Worm (Caenorhabditis elegans) whole organism, late embryonic: ENCODE data around the gene nsph-1.1.

ENCODE experiments used
- F13H6.1 ChIP-seq: sonication (generic microtip); optimal IDR thresholded peaks from 2 replicates; lab custom pipeline; 2016; ENCODE audit warnings: missing genetic modification characterization, missing compliant biosample characterization
- K09A11.1 ChIP-seq: sonication (generic microtip); optimal IDR thresholded peaks from 2 replicates; lab custom pipeline; 2017; ENCODE audit warnings: antibody characterized with exemption, mild to moderate bottlenecking, missing genetic modification characterization, missing compliant biosample characterization; ENCODE audit not compliant: insufficient read depth
- ceh-9 ChIP-seq: sonication (generic microtip); optimal IDR thresholded peaks from 2 replicates; lab custom pipeline; 2016; ENCODE audit warnings: mild to moderate bottlenecking, missing genetic modification characterization, inconsistent platforms, missing compliant biosample characterization
- dve-1 ChIP-seq: sonication (generic microtip); optimal IDR thresholded peaks from 2 replicates; lab custom pipeline; 2017; ENCODE audit warnings: antibody characterized with exemption, mild to moderate bottlenecking, missing genetic modification characterization, missing compliant biosample characterization
- ets-4 ChIP-seq: sonication (generic microtip); optimal IDR thresholded peaks from 2 replicates; lab custom pipeline; 2016; ENCODE audit warnings: missing genetic modification characterization, missing compliant biosample characterization
- hlh-6 ChIP-seq: sonication (generic microtip); optimal IDR thresholded peaks from 2 replicates; lab custom pipeline; 2016; ENCODE audit warnings: missing genotype, missing genetic modification characterization, missing compliant biosample characterization
- lin-11 ChIP-seq: fragments of 200-800 bp; sonication (Bioruptor generic); optimal IDR thresholded peaks from 2 replicates; lab custom pipeline; 2018; ENCODE audit warnings: mild to moderate bottlenecking, missing genetic modification characterization, missing compliant biosample characterization
- nhr-11 ChIP-seq: fragments of 150-350 bp; optimal IDR thresholded peaks from 2 replicates; lab custom pipeline; 2014; ENCODE audit warnings: missing biosample characterization, missing genetic modification characterization
- pha-2 ChIP-seq: sonication (generic microtip); optimal IDR thresholded peaks from 2 replicates; lab custom pipeline; 2017; ENCODE audit warnings: mild to moderate bottlenecking, missing genetic modification characterization, missing compliant biosample characterization
- pha-4 ChIP-seq: fragments of 150-350 bp; optimal IDR thresholded peaks from 2 replicates; lab custom pipeline; 2018; ENCODE audit warnings: missing biosample characterization, missing genetic modification reagents, missing genetic modification characterization
- rnt-1 ChIP-seq: sonication (generic microtip); optimal IDR thresholded peaks from 2 replicates; lab custom pipeline; 2016; ENCODE audit warnings: missing genetic modification characterization, missing compliant biosample characterization
- tbx-7 ChIP-seq: sonication (generic microtip); optimal IDR thresholded peaks from 2 replicates; lab custom pipeline; 2016; ENCODE audit warnings: missing genotype, missing genetic modification characterization, missing compliant biosample characterization

DNA sequence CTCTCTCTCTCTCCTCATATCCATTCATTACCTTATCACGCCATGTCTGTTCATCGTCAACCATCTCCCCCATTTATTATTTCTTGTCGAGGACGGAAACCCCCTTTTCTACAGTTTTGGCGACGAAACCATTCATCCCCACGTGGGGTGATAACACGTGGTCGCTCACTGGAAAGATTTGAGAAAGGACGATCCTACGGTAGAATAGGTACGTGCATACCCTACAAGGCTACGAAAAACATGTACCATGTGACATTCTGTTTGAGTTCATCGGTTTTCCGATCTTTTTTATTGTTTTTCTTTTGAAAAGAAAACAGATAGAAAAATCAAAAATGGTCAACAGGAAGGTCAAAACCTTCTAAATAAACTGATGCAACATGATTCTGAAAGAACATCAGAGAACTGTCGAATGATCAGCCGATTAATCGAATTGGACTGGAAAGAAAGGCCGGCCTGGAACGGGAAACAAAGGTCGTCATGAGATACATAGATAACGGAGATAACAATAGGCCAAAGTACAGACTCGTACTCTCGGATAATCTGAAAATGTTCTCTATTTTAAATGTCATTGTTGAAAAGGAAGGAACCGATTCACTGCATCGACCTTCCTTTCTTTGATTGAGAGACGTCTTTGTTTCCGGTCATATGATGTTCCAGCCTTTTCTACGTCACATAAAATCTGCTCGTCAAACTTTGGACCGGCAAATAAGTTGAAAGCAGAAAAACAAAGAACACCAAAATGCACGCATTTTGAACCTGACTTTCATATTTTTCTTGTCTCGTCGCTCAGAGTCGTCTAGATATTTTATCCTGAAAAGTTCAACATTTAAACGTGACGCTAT lies 24.3 kb upstream of the nsph-1.1 start:
- TF ChIP-seq dve-1 (tag; lab: Kevin White, UChicago) (no peak), hlh-6 (tag; lab: Kevin White, UChicago) (no peak), rnt-1 (tag; lab: Kevin White, UChicago) (no peak), nhr-11 (tag; lab: Kevin White, UChicago) (no peak), ets-4 (tag; lab: Kevin White, UChicago) (no peak), tbx-7 (tag; lab: Kevin White, UChicago) (no peak), ceh-9 (tag; lab: Kevin White, UChicago) (no peak), pha-4 (tag; lab: Kevin White, UChicago) (no peak), K09A11.1 (tag; lab: Kevin White, UChicago) (no peak), F13H6.1 (tag; lab: Kevin White, UChicago) (no peak), pha-2 (tag; lab: Kevin White, UChicago) (no peak), lin-11 (tag; lab: Kevin White, UChicago) (no peak)
